Worm (Caenorhabditis elegans): ENCODE results near the gene F11G11.4.

ce11 chrII:4858906-4859411 is 1.4 kb upstream of the F11G11.4 start:
- TF ChIP-seq unc-55 (GFP tag; optimal IDR thresholded peaks at IDR 0.05) (no peak), ceh-18 (tag; optimal IDR thresholded peaks at IDR 0.05) (no peak)
